Fruit fly (Drosophila melanogaster): ENCODE results near the gene Grl36b.

Gene Grl36b

DNA sequence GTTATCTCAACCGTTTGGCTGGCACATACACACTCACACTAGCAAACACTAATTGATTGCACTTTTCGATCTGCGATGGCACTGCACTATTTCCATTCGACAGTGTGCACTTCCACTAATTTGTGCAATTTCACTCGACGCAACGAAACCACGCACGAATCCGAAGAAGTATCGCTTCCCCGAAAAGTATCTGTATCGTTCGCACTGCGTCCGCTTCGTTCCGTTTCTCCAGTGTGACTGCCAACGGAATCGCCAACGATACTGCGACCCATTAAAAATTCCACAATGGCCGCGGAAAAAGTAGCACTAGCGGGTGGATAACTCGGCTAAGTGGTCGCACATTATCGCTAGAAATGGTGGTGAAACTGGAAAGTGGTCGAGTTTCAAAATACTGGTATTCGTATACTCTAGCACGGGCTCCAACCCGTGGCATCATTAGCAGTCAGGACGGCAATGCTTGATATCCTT, 26.7 kb upstream of the Grl36b start, which contains the start of gene Socs36E (continued):
- TF ChIP-seq kah (GFP tag; optimal IDR thresholded peaks at IDR 0.05) (no peak), emc (GFP tag; optimal IDR thresholded peaks at IDR 0.05) (peak; percentile 24), CG16813 (GFP tag; IDR thresholded peaks at IDR 0.05; ENCODE audit: partially characterized antibody) (peak; percentile 65), CTCF (GFP tag; optimal IDR thresholded peaks at IDR 0.05) (peak; percentile 81), Med (GFP tag) (peak; percentile 96)

DNA sequence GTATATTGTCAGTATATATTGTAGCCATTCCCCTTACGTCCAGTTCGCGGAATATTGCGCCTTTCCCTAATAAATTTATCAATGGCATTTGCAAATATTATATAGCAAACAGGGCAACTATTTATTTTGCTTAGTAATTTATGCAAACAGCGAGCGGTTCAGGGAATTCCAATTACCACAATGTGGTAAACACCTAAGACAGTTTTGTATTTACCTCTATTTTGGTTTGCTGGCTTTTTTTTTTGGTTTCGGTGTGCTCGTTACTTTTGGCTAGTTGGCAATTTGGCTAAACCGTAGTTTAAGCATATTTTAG, 26.2 kb upstream of the Grl36b start:
- no peak for TF ChIP-seq tio (GFP tag; optimal IDR thresholded peaks at IDR 0.05)
- TF ChIP-seq CG11456 (GFP tag; IDR thresholded peaks at IDR 0.05): peak; percentile 4; the same call in 1 of the 3 replicates
- TF ChIP-seq eve (GFP tag; optimal IDR thresholded peaks at IDR 0.05): peak in 1 of 2 experiments; percentile 80
- peak; percentile 33; the same call in 2 of the 3 replicates for TF ChIP-seq Dbx (GFP tag; IDR thresholded peaks at IDR 0.05)
- TF ChIP-seq NFAT (GFP tag; IDR thresholded peaks at IDR 0.05): 0 out of 2 replicates have a peak, but pooled peaks have one; percentile 11
- peak; percentile 5 for TF ChIP-seq CG1233 (GFP tag; optimal IDR thresholded peaks at IDR 0.05)
- peak; percentile 26 for TF ChIP-seq CG15011 (GFP tag; optimal IDR thresholded peaks at IDR 0.05)
- TF ChIP-seq inv (GFP tag; IDR thresholded peaks at IDR 0.05; ENCODE audit: partially characterized antibody): no peak
- peak; percentile 48 for TF ChIP-seq Sox100B (GFP tag; optimal IDR thresholded peaks at IDR 0.05)
- TF ChIP-seq Hand (GFP tag; optimal IDR thresholded peaks at IDR 0.05): peak; percentile 39
- no peak for TF ChIP-seq CrebB (tag; optimal IDR thresholded peaks at IDR 0.05)
- TF ChIP-seq vfl (GFP tag; optimal IDR thresholded peaks at IDR 0.05): no peak
- TF ChIP-seq schlank (tag; optimal IDR thresholded peaks at IDR 0.05): peak; percentile 13
- peak; percentile 26 for TF ChIP-seq Meics (GFP tag; optimal IDR thresholded peaks at IDR 0.05)
- TF ChIP-seq Vsx1 (GFP tag; optimal IDR thresholded peaks at IDR 0.05): peak; percentile 28
- peak; percentile 35 for TF ChIP-seq CG3281 (GFP tag; optimal IDR thresholded peaks at IDR 0.05)
- no peak for TF ChIP-seq ems (GFP tag; optimal IDR thresholded peaks at IDR 0.05)
- peak; percentile 20 for TF ChIP-seq gem (tag; optimal IDR thresholded peaks at IDR 0.05)
- TF ChIP-seq Asciz (GFP tag; optimal IDR thresholded peaks at IDR 0.05): peak; percentile 24
- no peak for TF ChIP-seq mld (GFP tag; IDR thresholded peaks at IDR 0.05; ENCODE audit: partially characterized antibody)
- TF ChIP-seq MBD-R2 (GFP tag; IDR thresholded peaks at IDR 0.05): no peak

dm6 chr2L:18151134-18151825, 25.7 kb upstream of the Grl36b start:
- TF ChIP-seq bowl (GFP tag; IDR thresholded peaks at IDR 0.05) (peak; percentile 17; the same call in 1 of the 2 replicates), CG8089 (GFP tag; optimal IDR thresholded peaks at IDR 0.05) (peak; percentile 66), phol (tag; optimal IDR thresholded peaks at IDR 0.05) (peak; percentile 23), CG9817 (tag; optimal IDR thresholded peaks at IDR 0.05) (peak; percentile 39), CG8290 (GFP tag; optimal IDR thresholded peaks at IDR 0.05) (peak; percentile 24), CG8290 (tag; optimal IDR thresholded peaks at IDR 0.05) (peak; percentile 22 to 78), CG1602 (GFP tag; optimal IDR thresholded peaks at IDR 0.05) (no peak), mirr (GFP tag; optimal IDR thresholded peaks at IDR 0.05) (no peak), Gsc (GFP tag; IDR thresholded peaks at IDR 0.05) (no peak), sima (GFP tag; optimal IDR thresholded peaks at IDR 0.05) (no peak), cg (GFP tag; optimal IDR thresholded peaks at IDR 0.05) (peak; percentile 100), CG18011 (GFP tag; optimal IDR thresholded peaks at IDR 0.05) (no peak), CG9437 (GFP tag; optimal IDR thresholded peaks at IDR 0.05) (peak; percentile 65), gsb-n (tag; optimal IDR thresholded peaks at IDR 0.05) (no peak), CG1233 (GFP tag; optimal IDR thresholded peaks at IDR 0.05) (no peak), CG13287 (GFP tag; IDR thresholded peaks at IDR 0.05; ENCODE audit: partially characterized antibody) (peak; percentile 50; the same call in 1 of the 2 replicates), CG1024 (GFP tag; IDR thresholded peaks at IDR 0.05) (peak; percentile 38; the same call in 1 of the 2 replicates), CG7372 (GFP tag; IDR thresholded peaks at IDR 0.05) (peak; percentile 66), Kr (GFP tag; optimal IDR thresholded peaks at IDR 0.05) (no peak), E2f1 (GFP tag; IDR thresholded peaks at IDR 0.05) (peak; percentile 49; the same call in 1 of the 2 replicates), CG42726 (GFP tag; IDR thresholded peaks at IDR 0.05; ENCODE audit: partially characterized antibody) (0 out of 2 replicates have a peak, but pooled peaks have one; percentile 21), ems (GFP tag; optimal IDR thresholded peaks at IDR 0.05) (peak; percentile 60), CG17361 (GFP tag; IDR thresholded peaks at IDR 0.05) (0 out of 3 replicates have a peak, but pooled peaks have one; percentile 53), CG14050 (GFP tag; IDR thresholded peaks at IDR 0.05) (peak; percentile 33; the same call in 1 of the 3 replicates)
